Worm (Caenorhabditis elegans) whole organism, L4 larva: ENCODE measurements around the gene nspc-4.

Source experiments
- D1046.2 ChIP-seq: fragments of 200-800 bp; sonication (Bioruptor generic); IDR thresholded peaks from 2 replicates; pipeline ENCODE4 v1.3.6; 2022; ENCODE audit warnings: missing genetic modification characterization, missing compliant biosample characterization
- F26F4.8 ChIP-seq: fragments of 200-800 bp; sonication (Bioruptor generic); conservative IDR thresholded peaks from 2 replicates; pipeline ENCODE4 v1.3.6; 2022; ENCODE audit warnings: missing genetic modification characterization, missing compliant biosample characterization
- R02D3.7 ChIP-seq: fragments of 150-350 bp; sonication (generic microtip); optimal IDR thresholded peaks from 3 replicates; lab custom pipeline; 2014; ENCODE audit warnings: missing biosample characterization, missing genetic modification characterization
- T20F7.1 ChIP-seq: fragments of 200-800 bp; sonication (Bioruptor generic); optimal IDR thresholded peaks from 2 replicates; lab custom pipeline; 2018; ENCODE audit warnings: mild to moderate bottlenecking, missing genetic modification characterization, missing compliant biosample characterization
- T26A8.4 ChIP-seq: fragments of 200-800 bp; sonication (Bioruptor generic); IDR thresholded peaks from 2 replicates; pipeline ENCODE4 v1.3.6; 2022; ENCODE audit warnings: missing genetic modification characterization, missing compliant biosample characterization
- Y48G9A.11 ChIP-seq: fragments of 200-800 bp; sonication (Bioruptor generic); IDR thresholded peaks from 2 replicates; pipeline ENCODE4 v1.3.6; 2022; ENCODE audit warnings: missing genetic modification reagents, missing genetic modification characterization, missing compliant biosample characterization
- ZK546.5 ChIP-seq, 2 experiments: sonication (generic microtip); optimal IDR thresholded peaks; 2 replicates each; lab custom pipeline; 2017; ENCODE audit warnings: missing biosample characterization in 2 of 2, missing genetic modification characterization in 2 of 2
- arid-1 ChIP-seq: fragments of 200-800 bp; sonication (Bioruptor generic); conservative IDR thresholded peaks from 2 replicates; pipeline ENCODE4 v1.3.6; 2022; ENCODE audit warnings: missing genetic modification reagents, missing genetic modification characterization, missing compliant biosample characterization
- ceh-20 ChIP-seq: fragments of 200-800 bp; sonication (Bioruptor generic); IDR thresholded peaks from 2 replicates; pipeline ENCODE4 v1.3.6; 2022; ENCODE audit warnings: missing genetic modification reagents, missing genetic modification characterization, missing compliant biosample characterization
- ceh-62 ChIP-seq: sonication (generic microtip); optimal IDR thresholded peaks from 2 replicates; lab custom pipeline; 2017; ENCODE audit warnings: missing biosample characterization, missing genetic modification characterization
- ceh-82 ChIP-seq: sonication (generic microtip); optimal IDR thresholded peaks from 2 replicates; lab custom pipeline; 2017; ENCODE audit warnings: missing biosample characterization, missing genetic modification characterization
- ces-1 ChIP-seq: fragments of 150-350 bp; sonication (generic microtip); optimal IDR thresholded peaks from 4 replicates; lab custom pipeline; 2014; ENCODE audit warnings: missing biosample characterization, missing genetic modification reagents, missing genetic modification characterization
- cey-2 ChIP-seq: sonication (generic microtip); optimal IDR thresholded peaks from 3 replicates; lab custom pipeline; 2017; ENCODE audit warnings: missing genetic modification characterization, mild to moderate bottlenecking, missing compliant biosample characterization, antibody characterized with exemption, borderline replicate concordance; ENCODE audit not compliant: insufficient read depth
- dmd-6 ChIP-seq: fragments of 200-800 bp; sonication (Bioruptor generic); IDR thresholded peaks from 2 replicates; pipeline ENCODE4 v1.3.6; 2022; ENCODE audit warnings: missing genetic modification reagents, missing genetic modification characterization, missing compliant biosample characterization
- dmd-9 ChIP-seq: fragments of 200-800 bp; sonication (Bioruptor generic); IDR thresholded peaks from 2 replicates; pipeline ENCODE4 v1.3.6; 2022; ENCODE audit warnings: missing genetic modification reagents, missing genetic modification characterization, missing compliant biosample characterization
- dpl-1 ChIP-seq: fragments of 150-350 bp; optimal IDR thresholded peaks from 2 replicates; lab custom pipeline; 2014; ENCODE audit warnings: missing biosample characterization, missing genetic modification reagents, missing genetic modification characterization
- duxl-1 ChIP-seq: sonication (generic microtip); optimal IDR thresholded peaks from 2 replicates; lab custom pipeline; 2016; ENCODE audit warnings: mild to moderate bottlenecking, missing genetic modification characterization, moderate library complexity, missing compliant biosample characterization; ENCODE audit not compliant: poor library complexity
- dve-1 ChIP-seq: sonication (generic microtip); optimal IDR thresholded peaks from 2 replicates; lab custom pipeline; 2017; ENCODE audit warnings: antibody characterized with exemption, mild to moderate bottlenecking, missing genetic modification characterization, missing compliant biosample characterization; ENCODE audit not compliant: insufficient read depth
- egl-27 ChIP-seq: sonication (generic microtip); optimal IDR thresholded peaks from 3 replicates; lab custom pipeline; 2017; ENCODE audit warnings: missing biosample characterization, missing genetic modification reagents, missing genetic modification characterization
- gei-8 ChIP-seq: fragments of 200-800 bp; sonication (Bioruptor generic); optimal IDR thresholded peaks from 2 replicates; lab custom pipeline; 2018; ENCODE audit warnings: mild to moderate bottlenecking, missing genetic modification characterization, missing compliant biosample characterization
- hif-1 ChIP-seq, 2 experiments: sonication (generic microtip); optimal IDR thresholded peaks; 2 replicates each; lab custom pipeline; 2016 to 2017; ENCODE audit warnings: missing compliant biosample characterization in 2 of 2, missing genetic modification characterization in 2 of 2, missing genetic modification reagents in 2 of 2, missing genotype in 2 of 2, mild to moderate bottlenecking in 1 of 2
- hlh-11 ChIP-seq: fragments of 200-800 bp; sonication (Bioruptor generic); optimal IDR thresholded peaks from 2 replicates; lab custom pipeline; 2018; ENCODE audit warnings: mild to moderate bottlenecking, missing genetic modification characterization, missing compliant biosample characterization
- hlh-30 ChIP-seq: sonication (generic microtip); optimal IDR thresholded peaks from 2 replicates; lab custom pipeline; 2017; ENCODE audit warnings: antibody characterized with exemption, mild to moderate bottlenecking, missing genetic modification characterization, missing compliant biosample characterization; ENCODE audit not compliant: insufficient read depth
- hmg-1.1 ChIP-seq: fragments of 200-800 bp; sonication (Bioruptor generic); IDR thresholded peaks from 2 replicates; pipeline ENCODE4 v1.3.6; 2022; ENCODE audit warnings: missing genetic modification reagents, missing genetic modification characterization, missing compliant biosample characterization
- lin-13 ChIP-seq: fragments of 150-350 bp; optimal IDR thresholded peaks from 2 replicates; lab custom pipeline; 2014; ENCODE audit warnings: missing biosample characterization, missing genetic modification reagents, missing genetic modification characterization
- lin-29 ChIP-seq: fragments of 200-800 bp; sonication (Bioruptor generic); IDR thresholded peaks from 2 replicates; pipeline ENCODE4 v1.3.6; 2022; ENCODE audit warnings: missing genetic modification reagents, missing genetic modification characterization, missing compliant biosample characterization
- lin-39 ChIP-seq: fragments of 150-350 bp; optimal IDR thresholded peaks from 2 replicates; lab custom pipeline; 2014; ENCODE audit warnings: missing biosample characterization, missing genetic modification reagents, missing genetic modification characterization
- lir-3 ChIP-seq: sonication (generic microtip); optimal IDR thresholded peaks from 2 replicates; lab custom pipeline; 2016; ENCODE audit warnings: mild to moderate bottlenecking, missing genetic modification characterization, missing compliant biosample characterization
- madf-9 ChIP-seq: fragments of 200-800 bp; sonication (Bioruptor generic); conservative IDR thresholded peaks from 2 replicates; pipeline ENCODE4 v1.3.6; 2022; ENCODE audit warnings: missing genetic modification reagents, missing genetic modification characterization, missing compliant biosample characterization
- mdl-1 ChIP-seq, 2 experiments: fragments of 150-350 bp in 1 of 2; sonication (generic microtip) in 1 of 2; optimal IDR thresholded peaks; 2 replicates each; lab custom pipeline; 2014 to 2017; ENCODE audit warnings: missing biosample characterization in 2 of 2, missing genetic modification characterization in 2 of 2
- mdt-29 ChIP-seq: fragments of 200-800 bp; sonication (Bioruptor generic); IDR thresholded peaks from 2 replicates; pipeline ENCODE4 v1.3.6; 2022; ENCODE audit warnings: missing genetic modification reagents, missing genetic modification characterization, missing compliant biosample characterization
- nhr-102 ChIP-seq: sonication (generic microtip); optimal IDR thresholded peaks from 2 replicates; lab custom pipeline; 2016; ENCODE audit warnings: mild to moderate bottlenecking, missing genetic modification characterization, moderate library complexity, missing compliant biosample characterization
- nhr-111 ChIP-seq: fragments of 200-800 bp; sonication (Bioruptor generic); optimal IDR thresholded peaks from 2 replicates; lab custom pipeline; 2018; ENCODE audit warnings: mild to moderate bottlenecking, missing genetic modification characterization, missing compliant biosample characterization
- nhr-25 ChIP-seq: sonication (generic microtip); optimal IDR thresholded peaks from 2 replicates; lab custom pipeline; 2017; ENCODE audit warnings: missing genetic modification characterization, mild to moderate bottlenecking, missing compliant biosample characterization, antibody characterized with exemption, moderate library complexity, borderline replicate concordance; ENCODE audit not compliant: insufficient read depth
- nhr-48 ChIP-seq: sonication (generic microtip); optimal IDR thresholded peaks from 2 replicates; lab custom pipeline; 2016; ENCODE audit warnings: mild to moderate bottlenecking, missing genetic modification characterization, missing compliant biosample characterization
- nhr-6 ChIP-seq: fragments of 150-350 bp; optimal IDR thresholded peaks from 2 replicates; lab custom pipeline; 2014; ENCODE audit warnings: missing biosample characterization, missing genetic modification characterization
- nhr-76 ChIP-seq: fragments of 150-350 bp; optimal IDR thresholded peaks from 2 replicates; lab custom pipeline; 2014; ENCODE audit warnings: missing biosample characterization, missing genetic modification characterization
- nhr-77 ChIP-seq: fragments of 150-350 bp; optimal IDR thresholded peaks from 2 replicates; lab custom pipeline; 2014; ENCODE audit warnings: missing biosample characterization, missing genetic modification characterization
- pha-4 ChIP-seq, 2 experiments: fragments of 150-350 bp in 1 of 2; fragments of 200-800 bp in 1 of 2; sonication (Bioruptor generic) in 1 of 2; IDR thresholded peaks in 1 of 2; optimal IDR thresholded peaks in 1 of 2; 2 replicates each; pipeline versions ENCODE4 v1.3.6 to Lab custom; 2014 to 2022; ENCODE audit warnings: missing genetic modification characterization in 2 of 2, missing genetic modification reagents in 2 of 2, missing biosample characterization in 1 of 2, missing compliant biosample characterization in 1 of 2
- pqm-1 ChIP-seq: sonication (generic microtip); optimal IDR thresholded peaks from 2 replicates; lab custom pipeline; 2017; ENCODE audit warnings: missing biosample characterization, missing genetic modification characterization
- sdz-12 ChIP-seq: fragments of 200-800 bp; sonication (Bioruptor generic); optimal IDR thresholded peaks from 2 replicates; lab custom pipeline; 2018; ENCODE audit warnings: mild to moderate bottlenecking, missing genetic modification characterization, missing compliant biosample characterization
- spr-1 ChIP-seq: sonication (generic microtip); optimal IDR thresholded peaks from 2 replicates; lab custom pipeline; 2016; ENCODE audit warnings: mild to moderate bottlenecking, missing genetic modification characterization, missing compliant biosample characterization
- tra-1 ChIP-seq: fragments of 200-800 bp; sonication (Bioruptor generic); IDR thresholded peaks from 2 replicates; pipeline ENCODE4 v1.3.6; 2022; ENCODE audit warnings: missing genetic modification reagents, missing genetic modification characterization, missing compliant biosample characterization
- vab-7 ChIP-seq: fragments of 200-800 bp; sonication (Bioruptor generic); IDR thresholded peaks from 2 replicates; pipeline ENCODE4 v1.3.6; 2022; ENCODE audit warnings: missing genetic modification reagents, missing genetic modification characterization, missing compliant biosample characterization
- zag-1 ChIP-seq: fragments of 150-350 bp; optimal IDR thresholded peaks from 2 replicates; lab custom pipeline; 2014; ENCODE audit warnings: missing biosample characterization, missing genetic modification characterization
- zfp-2 ChIP-seq: sonication (generic microtip); optimal IDR thresholded peaks from 2 replicates; lab custom pipeline; 2016; ENCODE audit warnings: mild to moderate bottlenecking, missing genetic modification characterization, missing compliant biosample characterization
- zfp-3 ChIP-seq: fragments of 200-800 bp; sonication (Bioruptor generic); conservative IDR thresholded peaks from 2 replicates; pipeline ENCODE4 v1.3.6; 2022; ENCODE audit warnings: missing genetic modification reagents, missing genetic modification characterization, missing compliant biosample characterization
- zip-11 ChIP-seq: fragments of 200-800 bp; sonication (Bioruptor generic); IDR thresholded peaks from 2 replicates; pipeline ENCODE4 v1.3.6; 2022; ENCODE audit warnings: missing genetic modification characterization, missing compliant biosample characterization
- ztf-11 ChIP-seq: fragments of 150-350 bp; optimal IDR thresholded peaks from 2 replicates; lab custom pipeline; 2014; ENCODE audit warnings: missing biosample characterization, missing genetic modification characterization

nspc-4 gene

DNA sequence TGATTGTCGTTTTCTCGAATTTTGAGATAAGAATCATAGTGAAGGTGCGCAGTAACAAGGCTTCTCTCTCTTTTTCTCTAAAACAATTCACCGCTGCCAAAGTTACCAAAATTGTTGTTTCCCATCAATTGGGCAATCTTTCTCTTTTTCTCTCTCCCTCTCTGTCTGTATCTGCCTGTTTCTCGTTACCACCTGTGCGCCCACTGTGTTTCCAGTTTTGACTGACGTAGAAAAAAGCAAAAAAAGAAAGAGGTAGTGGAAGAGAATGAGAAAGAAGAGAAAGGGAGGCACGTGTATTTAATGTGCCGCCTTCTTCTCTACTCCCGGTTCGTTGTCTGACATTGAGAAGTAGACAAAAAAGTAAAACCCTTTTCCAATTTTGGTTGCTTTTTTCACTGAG, 11.9 kb upstream of the nspc-4 start (continued):
- TF ChIP-seq ztf-11 (no peak), dpl-1 (GFP tag; lab: Kevin White, UChicago) (peak; percentile 23), dve-1 (tag; lab: Kevin White, UChicago) (peak; percentile 87), zip-11 (GFP tag; lab: Robert Waterston, UW) (no peak), madf-9 (no peak), hif-1 (tag; optimal IDR thresholded peaks at IDR 0.05; lab: Kevin White, UChicago) (peak in 1 of 2 experiments; percentile 72), zfp-2 (tag; lab: Kevin White, UChicago) (no peak), tra-1 (GFP tag; lab: Robert Waterston, UW) (peak; percentile 88), cey-2 (tag; lab: Kevin White, UChicago) (peak; percentile 65), D1046.2 (GFP tag; lab: Robert Waterston, UW) (no peak), ceh-82 (tag; lab: Kevin White, UChicago) (no peak), arid-1 (0 out of 2 replicates have a peak, but pooled peaks have one; percentile 24), nhr-25 (tag; lab: Kevin White, UChicago) (no peak), lir-3 (tag; lab: Kevin White, UChicago) (no peak), dmd-9 (GFP tag; lab: Robert Waterston, UW) (no peak), vab-7 (no peak), zfp-3 (GFP tag; lab: Robert Waterston, UW) (no peak), hlh-30 (tag; lab: Kevin White, UChicago) (peak; percentile 84), nhr-77 (tag; lab: Kevin White, UChicago) (peak; percentile 81), lin-39 (tag; lab: Kevin White, UChicago) (no peak), hlh-11 (tag; lab: Kevin White, UChicago) (peak; percentile 94), spr-1 (tag; lab: Kevin White, UChicago) (peak; percentile 21), nhr-102 (tag; lab: Kevin White, UChicago) (peak; percentile 53), ceh-20 (GFP tag; lab: Robert Waterston, UW) (0 out of 2 replicates have a peak, but pooled peaks have one; percentile 31), nhr-76 (peak; percentile 3), T26A8.4 (GFP tag; lab: Robert Waterston, UW) (peak; percentile 71), zag-1 (tag; lab: Kevin White, UChicago) (no peak), dmd-6 (GFP tag; lab: Robert Waterston, UW) (peak; percentile 90), ZK546.5 (tag; optimal IDR thresholded peaks at IDR 0.05; lab: Kevin White, UChicago) (no peak), pqm-1 (tag; lab: Kevin White, UChicago) (peak; percentile 12), egl-27 (tag; lab: Kevin White, UChicago) (no peak), nhr-6 (tag; lab: Kevin White, UChicago) (peak; percentile 78), nhr-48 (tag; lab: Kevin White, UChicago) (peak; percentile 71), mdl-1 (tag; optimal IDR thresholded peaks at IDR 0.05; lab: Kevin White, UChicago) (peak; percentile 54 to 95)

DNA sequence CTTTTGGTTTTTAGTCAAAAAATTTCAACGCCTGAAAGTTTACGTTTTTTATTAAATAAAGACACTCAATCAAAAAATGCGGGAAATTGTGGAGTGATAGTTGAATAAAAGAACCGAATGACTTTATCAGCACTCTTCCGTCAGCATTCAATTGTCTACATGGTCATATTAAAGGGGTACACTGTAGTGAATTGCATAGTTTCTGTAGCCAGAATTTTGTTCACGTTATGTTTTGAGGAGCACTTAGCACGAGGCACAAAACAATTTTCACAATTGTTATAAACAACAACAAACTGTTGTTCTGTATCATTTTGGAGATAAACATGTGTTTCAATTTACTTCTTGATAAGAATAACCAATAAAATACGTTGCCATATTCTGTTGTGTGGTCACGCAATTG, 10.9 kb upstream of the nspc-4 start, which contains the start of gene D2021.4:
D2021.4 (minus strand) TSS at position 48 of the 400 bp plus-strand sequence.
- TF ChIP-seq duxl-1 (tag; lab: Kevin White, UChicago) (no peak), spr-1 (tag; lab: Kevin White, UChicago) (no peak), vab-7 (no peak), T20F7.1 (GFP tag; lab: Kevin White, UChicago) (peak; percentile 4), sdz-12 (GFP tag; lab: Kevin White, UChicago) (no peak), F26F4.8 (GFP tag; lab: Robert Waterston, UW) (no peak), Y48G9A.11 (no peak), ces-1 (GFP tag; lab: Kevin White, UChicago) (no peak), lin-29 (no peak), hif-1 (tag; optimal IDR thresholded peaks at IDR 0.05; lab: Kevin White, UChicago) (peak in 1 of 2 experiments; percentile 62), lin-13 (GFP tag; lab: Kevin White, UChicago) (no peak), nhr-6 (tag; lab: Kevin White, UChicago) (no peak), pha-4 (GFP tag; IDR thresholded peaks at IDR 0.05; lab: Robert Waterston, UW) (no peak), pha-4 (tag; optimal IDR thresholded peaks at IDR 0.05; lab: Kevin White, UChicago) (no peak), gei-8 (no peak), R02D3.7 (no peak), zip-11 (GFP tag; lab: Robert Waterston, UW) (no peak), ceh-62 (tag; lab: Kevin White, UChicago) (no peak), mdt-29 (GFP tag; lab: Robert Waterston, UW) (no peak), hmg-1.1 (GFP tag; lab: Robert Waterston, UW) (no peak), nhr-111 (GFP tag; lab: Kevin White, UChicago) (no peak)
